Fruit fly (Drosophila melanogaster) whole organism, embryonic: Measurements from ENCODE around the gene CG43072.

Experiments
- Awh ChIP-seq: fragments of 200-800 bp; sonication (Bioruptor generic); IDR thresholded peaks from 2 replicates; pipeline ENCODE4, ENCODE4 v1.3.6; 2022; ENCODE audit warnings: missing biosample characterization, missing genetic modification characterization
- C15 ChIP-seq: fragments of 200-800 bp; sonication (Bioruptor generic); IDR thresholded peaks from 3 replicates; pipeline ENCODE4 v1.3.6; 2022; ENCODE audit warnings: missing biosample characterization, missing genetic modification characterization
- CG10274 ChIP-seq: fragments of 200-800 bp; sonication (Bioruptor generic); optimal IDR thresholded peaks from 3 replicates; lab custom pipeline; 2017; ENCODE audit warnings: missing biosample characterization, mild to moderate bottlenecking, missing genetic modification characterization
- CG10959 ChIP-seq: fragments of 200-800 bp; sonication (Bioruptor generic); IDR thresholded peaks from 2 replicates; pipeline ENCODE4 v1.3.6; 2022; ENCODE audit warnings: missing biosample characterization, missing genetic modification characterization
- CG11085 ChIP-seq: fragments of 200-800 bp; sonication (Bioruptor generic); IDR thresholded peaks from 2 replicates; pipeline ENCODE4 v1.3.6; 2022; ENCODE audit warnings: missing biosample characterization, missing genetic modification characterization
- CG11093 ChIP-seq: fragments of 200-800 bp; sonication (Bioruptor generic); IDR thresholded peaks from 3 replicates; pipeline ENCODE4 v1.3.6; 2022; ENCODE audit warnings: missing biosample characterization, missing genetic modification characterization
- CG11695 ChIP-seq: fragments of 200-800 bp; sonication (Bioruptor generic); IDR thresholded peaks from 3 replicates; pipeline ENCODE4 v1.3.6; 2022; ENCODE audit warnings: missing biosample characterization, missing genetic modification characterization
- CG15073 ChIP-seq: fragments of 200-800 bp; sonication (Bioruptor generic); optimal IDR thresholded peaks from 2 replicates; lab custom pipeline; 2016; ENCODE audit warnings: missing biosample characterization, missing genetic modification characterization
- CG1603 ChIP-seq: fragments of 200-800 bp; sonication (Bioruptor generic); optimal IDR thresholded peaks from 2 replicates; lab custom pipeline; 2019; ENCODE audit warnings: missing biosample characterization, mild to moderate bottlenecking, missing genetic modification characterization, moderate library complexity
- CG17186 ChIP-seq: fragments of 200-800 bp; sonication (Bioruptor generic); optimal IDR thresholded peaks from 3 replicates; lab custom pipeline; 2017; ENCODE audit warnings: missing biosample characterization, missing genetic modification reagents, missing genetic modification characterization
- CG17829 ChIP-seq: fragments of 200-800 bp; optimal IDR thresholded peaks from 2 replicates; lab custom pipeline; 2019; ENCODE audit warnings: missing biosample characterization, mild to moderate bottlenecking, missing genetic modification characterization, moderate library complexity
- CG31365 ChIP-seq: fragments of 200-800 bp; sonication (Bioruptor generic); optimal IDR thresholded peaks from 2 replicates; lab custom pipeline; 2018; ENCODE audit warnings: missing biosample characterization, mild to moderate bottlenecking, missing genetic modification characterization
- CG31441 ChIP-seq: fragments of 200-800 bp; sonication (Bioruptor generic); IDR thresholded peaks from 2 replicates; pipeline ENCODE4 v1.3.6; 2022; ENCODE audit warnings: missing biosample characterization, missing genetic modification characterization
- CG33557 ChIP-seq: fragments of 200-800 bp; sonication (Bioruptor generic); optimal IDR thresholded peaks from 2 replicates; lab custom pipeline; 2019; ENCODE audit warnings: missing biosample characterization, mild to moderate bottlenecking, missing genetic modification characterization, moderate library complexity
- CG7928 ChIP-seq: fragments of 200-800 bp; sonication (Bioruptor generic); optimal IDR thresholded peaks from 2 replicates; lab custom pipeline; 2017; ENCODE audit warnings: missing biosample characterization, mild to moderate bottlenecking, missing genetic modification characterization
- CG9932 ChIP-seq: fragments of 200-800 bp; sonication (Bioruptor generic); IDR thresholded peaks from 2 replicates; pipeline ENCODE4 v1.3.6; 2022; ENCODE audit warnings: missing biosample characterization, missing genetic modification characterization
- Camta ChIP-seq: fragments of 200-800 bp; sonication (Bioruptor generic); optimal IDR thresholded peaks from 2 replicates; lab custom pipeline; 2016; ENCODE audit warnings: missing biosample characterization, missing genetic modification characterization
- Ets97D ChIP-seq: fragments of 200-800 bp; sonication (Bioruptor generic); optimal IDR thresholded peaks from 3 replicates; lab custom pipeline; 2016; ENCODE audit warnings: missing biosample characterization, missing genetic modification characterization
- Lpt ChIP-seq: fragments of >200 bp; optimal IDR thresholded peaks from 2 replicates; lab custom pipeline; 2018; ENCODE audit warnings: missing biosample characterization, missing genetic modification characterization
- NK7.1 ChIP-seq: fragments of 200-800 bp; sonication (Bioruptor generic); optimal IDR thresholded peaks from 3 replicates; lab custom pipeline; 2016; ENCODE audit warnings: missing biosample characterization, missing genetic modification characterization
- NfI ChIP-seq: fragments of 200-800 bp; sonication (Bioruptor generic); optimal IDR thresholded peaks from 3 replicates; lab custom pipeline; 2018; ENCODE audit warnings: missing biosample characterization, mild to moderate bottlenecking, missing genetic modification characterization, moderate library complexity
- Rfx ChIP-seq: fragments of 200-800 bp; sonication (Bioruptor generic); IDR thresholded peaks from 2 replicates; pipeline ENCODE4 v1.3.6; 2022; ENCODE audit warnings: missing biosample characterization, missing genetic modification characterization
- Spps ChIP-seq: fragments of 200-800 bp; sonication (Bioruptor generic); optimal IDR thresholded peaks from 2 replicates; lab custom pipeline; 2018; ENCODE audit warnings: missing biosample characterization, mild to moderate bottlenecking, missing genetic modification characterization
- Trl ChIP-seq, 3 experiments: fragments of >200 bp in 2 of 3; fragments of 200-800 bp in 1 of 3; sonication (Bioruptor generic) in 1 of 3; optimal IDR thresholded peaks; 2 replicates in 1 of 3; 3 replicates in 2 of 3; lab custom pipeline; 2016 to 2017; ENCODE audit warnings: missing biosample characterization in 1 of 3, missing genetic modification characterization in 1 of 3
- Xrp1 ChIP-seq: fragments of 200-800 bp; sonication (Bioruptor generic); IDR thresholded peaks from 2 replicates; pipeline ENCODE4 v1.3.6; 2022; ENCODE audit warnings: missing biosample characterization, missing genetic modification characterization
- chm ChIP-seq: fragments of 200-800 bp; sonication (Bioruptor generic); IDR thresholded peaks from 2 replicates; pipeline ENCODE4 v1.3.6; 2022; ENCODE audit warnings: missing biosample characterization, missing genetic modification characterization
- chn ChIP-seq: fragments of 200-800 bp; sonication (Bioruptor generic); optimal IDR thresholded peaks from 2 replicates; lab custom pipeline; 2016; ENCODE audit warnings: missing biosample characterization, missing genetic modification characterization
- crol ChIP-seq: fragments of 200-800 bp; sonication (Bioruptor generic); IDR thresholded peaks from 2 replicates; pipeline ENCODE4 v1.3.6; 2022; ENCODE audit warnings: missing biosample characterization, missing genetic modification characterization
- dmrt11E ChIP-seq: fragments of 200-800 bp; sonication (Bioruptor generic); optimal IDR thresholded peaks from 3 replicates; lab custom pipeline; 2018; ENCODE audit warnings: missing biosample characterization, mild to moderate bottlenecking, missing genetic modification characterization, moderate library complexity
- exex ChIP-seq: fragments of 200-800 bp; sonication (Bioruptor generic); optimal IDR thresholded peaks from 4 replicates; lab custom pipeline; 2018; ENCODE audit warnings: missing biosample characterization, mild to moderate bottlenecking, missing genetic modification characterization, moderate library complexity
- gce ChIP-seq: fragments of 200-800 bp; sonication (Bioruptor generic); IDR thresholded peaks from 3 replicates; pipeline ENCODE4 v1.3.6; 2022; ENCODE audit warnings: missing biosample characterization, missing genetic modification characterization
- ind ChIP-seq: fragments of 200-800 bp; sonication (Bioruptor generic); optimal IDR thresholded peaks from 3 replicates; lab custom pipeline; 2016; ENCODE audit warnings: missing biosample characterization, missing genetic modification characterization
- lab ChIP-seq: fragments of 200-800 bp; sonication (Bioruptor generic); optimal IDR thresholded peaks from 3 replicates; lab custom pipeline; 2017; ENCODE audit warnings: missing biosample characterization, missing genetic modification characterization, mild to moderate bottlenecking, moderate library complexity, missing genetic modification reagents
- lilli ChIP-seq: fragments of 200-800 bp; sonication (Bioruptor generic); optimal IDR thresholded peaks from 3 replicates; lab custom pipeline; 2016; ENCODE audit warnings: missing biosample characterization, missing genetic modification characterization
- pan ChIP-seq, 4 experiments: fragments of >200 bp in 3 of 4; fragments of 200-800 bp in 1 of 4; sonication (Bioruptor generic) in 1 of 4; optimal IDR thresholded peaks in 3 of 4; IDR thresholded peaks in 1 of 4; 2 replicates each; pipeline versions ENCODE4 v1.3.6 to Lab custom; 2017 to 2022; ENCODE audit warnings: missing biosample characterization in 2 of 4, missing genetic modification characterization in 2 of 4, mixed read lengths in 1 of 4
- row ChIP-seq: fragments of 200-800 bp; sonication (Bioruptor generic); IDR thresholded peaks from 3 replicates; pipeline ENCODE4 v1.3.6; 2022; ENCODE audit warnings: missing biosample characterization, missing genetic modification characterization
- run ChIP-seq: fragments of 200-800 bp; sonication (Bioruptor generic); optimal IDR thresholded peaks from 3 replicates; lab custom pipeline; 2018; ENCODE audit warnings: missing biosample characterization, mild to moderate bottlenecking, missing genetic modification characterization
- sd ChIP-seq: fragments of 200-800 bp; sonication (Bioruptor generic); optimal IDR thresholded peaks from 3 replicates; lab custom pipeline; 2018; ENCODE audit warnings: missing biosample characterization, mild to moderate bottlenecking, missing genetic modification characterization, moderate library complexity
- sens ChIP-seq: fragments of 200-800 bp; sonication (Bioruptor generic); peaks from one replicate; lab custom pipeline; 2016; ENCODE audit warnings: missing biosample characterization, missing genetic modification characterization
- sens-2 ChIP-seq: fragments of 200-800 bp; sonication (Bioruptor generic); IDR thresholded peaks from 2 replicates; pipeline ENCODE4 v1.3.6; 2022; ENCODE audit warnings: missing biosample characterization, missing genetic modification characterization
- sim ChIP-seq: fragments of 200-800 bp; sonication (Bioruptor generic); IDR thresholded peaks from 2 replicates; pipeline ENCODE4 v1.3.6; 2022; ENCODE audit warnings: missing biosample characterization, missing genetic modification characterization
- so ChIP-seq: fragments of 200-800 bp; sonication (Bioruptor generic); IDR thresholded peaks from 3 replicates; pipeline ENCODE4 v1.3.6; 2022; ENCODE audit warnings: missing biosample characterization, missing genetic modification characterization
- sr ChIP-seq: fragments of 200-800 bp; sonication (Bioruptor generic); IDR thresholded peaks from 3 replicates; pipeline ENCODE4 v1.3.6; 2022; ENCODE audit warnings: missing biosample characterization, missing genetic modification characterization
- ssp ChIP-seq: fragments of 200-800 bp; sonication (Bioruptor generic); IDR thresholded peaks from 2 replicates; pipeline ENCODE4 v1.3.6; 2022; ENCODE audit warnings: missing biosample characterization, missing genetic modification characterization
- tna ChIP-seq: fragments of 200-800 bp; sonication (Bioruptor generic); IDR thresholded peaks from 2 replicates; pipeline ENCODE4 v1.3.6; 2022; ENCODE audit warnings: missing biosample characterization, missing genetic modification characterization; ENCODE audit not compliant: partially characterized antibody
- twi ChIP-seq: fragments of 200-800 bp; optimal IDR thresholded peaks from 2 replicates; lab custom pipeline; 2019; ENCODE audit warnings: missing biosample characterization, mild to moderate bottlenecking, missing genetic modification characterization, moderate library complexity
- vvl ChIP-seq: fragments of 200-800 bp; sonication (Bioruptor generic); IDR thresholded peaks from 2 replicates; pipeline ENCODE4 v1.3.6; 2022; ENCODE audit warnings: missing biosample characterization, missing genetic modification characterization
- wdn ChIP-seq: fragments of 200-800 bp; sonication (Bioruptor generic); IDR thresholded peaks from 2 replicates; pipeline ENCODE4 v1.3.6; 2022; ENCODE audit warnings: missing biosample characterization, missing genetic modification characterization
- zfh1 ChIP-seq: fragments of 200-800 bp; sonication (Bioruptor generic); IDR thresholded peaks from 3 replicates; pipeline ENCODE4 v1.3.6; 2022; ENCODE audit warnings: missing biosample characterization, missing genetic modification characterization

Gene CG43072

dm6 chr3L:21061968-21062367, 3.7 kb upstream of the CG43072 start (continued):
- no peak for TF ChIP-seq ind
- peak; percentile 50 for TF ChIP-seq sd (tag; lab: Kevin White, UChicago)

dm6 chr3L:21064587-21064986, 1.1 kb upstream of the CG43072 start:
- TF ChIP-seq chm (GFP tag; lab: Robert Waterston, UW) (no peak), vvl (peak; percentile 42), CG7928 (GFP tag; lab: Kevin White, UChicago) (no peak), twi (no peak), CG1603 (no peak), lab (GFP tag; lab: Kevin White, UChicago) (no peak), C15 (0 out of 3 replicates have a peak, but pooled peaks have one; percentile 19), sens (GFP tag; lab: Kevin White, UChicago) (peak; percentile 65), pan (optimal IDR thresholded peaks at IDR 0.05; lab: Kevin White, UChicago) (no peak), pan (GFP tag; optimal IDR thresholded peaks at IDR 0.05 in 1 of 2, IDR thresholded peaks at IDR 0.05 in 1 of 2) (peak in 1 of 2 experiments; percentile 10), tna (GFP tag; lab: Robert Waterston, UW) (no peak), NfI (GFP tag; lab: Kevin White, UChicago) (no peak), CG17829 (tag; lab: Kevin White, UChicago) (no peak), CG31441 (GFP tag; lab: Robert Waterston, UW) (no peak), zfh1 (GFP tag; lab: Robert Waterston, UW) (no peak), gce (GFP tag; lab: Robert Waterston, UW) (0 out of 3 replicates have a peak, but pooled peaks have one; percentile 23), chn (no peak), so (0 out of 3 replicates have a peak, but pooled peaks have one; percentile 4), CG10274 (GFP tag; lab: Kevin White, UChicago) (no peak), Awh (peak; percentile 63; the same call in 1 of the 2 replicates), dmrt11E (tag; lab: Kevin White, UChicago) (no peak), run (tag; lab: Kevin White, UChicago) (no peak), sr (GFP tag; lab: Robert Waterston, UW) (0 out of 3 replicates have a peak, but pooled peaks have one; percentile 6), CG11085 (GFP tag; lab: Robert Waterston, UW) (no peak), Xrp1 (GFP tag; lab: Robert Waterston, UW) (0 out of 2 replicates have a peak, but pooled peaks have one; percentile 8), Spps (tag; lab: Kevin White, UChicago) (no peak), CG11695 (GFP tag; lab: Robert Waterston, UW) (no peak), CG15073 (no peak), Rfx (GFP tag; lab: Robert Waterston, UW) (no peak), row (GFP tag; lab: Robert Waterston, UW) (no peak), CG11093 (GFP tag; lab: Robert Waterston, UW) (no peak), Camta (no peak), lilli (no peak), Ets97D (GFP tag; lab: Kevin White, UChicago) (no peak), wdn (GFP tag; lab: Robert Waterston, UW) (no peak), sens-2 (GFP tag; lab: Robert Waterston, UW) (no peak), Trl (optimal IDR thresholded peaks at IDR 0.05; lab: Kevin White, UChicago) (no peak), Trl (GFP tag; optimal IDR thresholded peaks at IDR 0.05; lab: Kevin White, UChicago) (no peak), Lpt (GFP tag; lab: Kevin White, UChicago) (no peak), CG9932 (no peak), CG10959 (no peak), exex (no peak), CG31365 (no peak), CG17186 (GFP tag; lab: Kevin White, UChicago) (no peak), sim (GFP tag; lab: Robert Waterston, UW) (no peak), NK7.1 (GFP tag; lab: Kevin White, UChicago) (no peak), ssp (GFP tag; lab: Robert Waterston, UW) (no peak), crol (no peak), CG33557 (no peak)
